Fruit fly (Drosophila melanogaster): Measurements from ENCODE around the gene Pxt.

dm6 chr3R:17680268-17680638, 39.0 kb upstream of the Pxt start:
- TF ChIP-seq CG11617 (GFP tag; optimal IDR thresholded peaks at IDR 0.05) (no peak), Crg-1 (GFP tag; optimal IDR thresholded peaks at IDR 0.05) (no peak), CG33017 (tag; optimal IDR thresholded peaks at IDR 0.05) (no peak), Clk (GFP tag; optimal IDR thresholded peaks at IDR 0.05) (no peak), pad (GFP tag; optimal IDR thresholded peaks at IDR 0.05) (no peak), kay (GFP tag; ENCODE audit: borderline replicate concordance) (no peak), tj (GFP tag; optimal IDR thresholded peaks at IDR 0.05) (no peak), CG7101 (tag; optimal IDR thresholded peaks at IDR 0.05) (no peak), CG7045 (GFP tag; optimal IDR thresholded peaks at IDR 0.05) (no peak), Hr96 (GFP tag; optimal IDR thresholded peaks at IDR 0.05) (no peak), CG1620 (GFP tag; optimal IDR thresholded peaks at IDR 0.05) (no peak), cic (GFP tag; optimal IDR thresholded peaks at IDR 0.05) (no peak)
